Worm (Caenorhabditis elegans): ENCODE measurements around the gene F19F10.11.

DNA sequence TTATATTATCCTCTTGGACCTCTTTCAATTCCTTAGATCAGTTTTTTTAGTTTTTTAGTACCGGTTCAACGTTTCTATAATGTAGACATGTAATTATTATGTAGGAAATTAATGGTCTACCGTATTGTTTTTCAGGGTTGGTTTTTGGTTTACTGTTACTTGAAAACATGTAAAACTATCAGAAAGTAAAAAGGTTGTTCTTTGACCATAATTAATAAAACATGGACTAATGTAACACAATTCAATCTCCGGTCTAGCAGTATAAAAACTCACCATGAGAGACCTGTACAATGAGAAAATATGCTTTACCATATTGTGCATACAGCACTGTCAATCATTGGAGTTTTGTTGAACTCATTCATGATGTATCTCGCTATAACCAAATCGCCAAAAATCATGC lies 48.0 kb upstream of the F19F10.11 start, which contains the start of gene srd-29:
- TF ChIP-seq dpl-1 (GFP tag; optimal IDR thresholded peaks at IDR 0.05) (no peak), hsf-1 (GFP tag; IDR thresholded peaks at IDR 0.05) (no peak), unc-130 (GFP tag; optimal IDR thresholded peaks at IDR 0.05) (no peak), ztf-3 (GFP tag; optimal IDR thresholded peaks at IDR 0.05) (no peak), madf-6 (GFP tag; IDR thresholded peaks at IDR 0.05) (no peak)

Measured in whole organism, young adult.